Worm (Caenorhabditis elegans): ENCODE data around the gene F43C11.11.

F43C11.11 gene

ce11 chrII:2352546-2352945 lies 11.0 kb downstream of the F43C11.11 start, which contains the start of gene F43C11.10:
F43C11.10 (minus strand) TSS chrII:2352646.
- TF ChIP-seq unc-86 (tag; optimal IDR thresholded peaks at IDR 0.05) = no peak
- TF ChIP-seq fkh-6 (tag; optimal IDR thresholded peaks at IDR 0.05) = no peak
- TF ChIP-seq npax-4 (tag; optimal IDR thresholded peaks at IDR 0.05) = no peak
- no peak for TF ChIP-seq pha-4 (tag; optimal IDR thresholded peaks at IDR 0.05)
- no peak for TF ChIP-seq syd-9 (tag; optimal IDR thresholded peaks at IDR 0.05)
- TF ChIP-seq ceh-48 (tag; optimal IDR thresholded peaks at IDR 0.05) = no peak
- no peak for TF ChIP-seq hlh-15 (tag; optimal IDR thresholded peaks at IDR 0.05)
- no peak for TF ChIP-seq tbx-2 (tag; optimal IDR thresholded peaks at IDR 0.05)

ce11 chrII:2346672-2347071 lies 16.9 kb downstream of the F43C11.11 start, which contains the start of gene F43C11.4:
F43C11.4 (plus strand) TSS chrII:2346972.
- TF ChIP-seq ceh-34 (tag; optimal IDR thresholded peaks at IDR 0.05) (no peak), pqm-1 (tag; optimal IDR thresholded peaks at IDR 0.05) (no peak), ceh-30 (tag; optimal IDR thresholded peaks at IDR 0.05) (no peak)

ce11 chrII:2342004-2342479 lies 21.5 kb downstream of the F43C11.11 start, which contains the start of gene F43C11.6:
F43C11.6 (plus strand) TSS chrII:2342429.
- TF ChIP-seq tbx-7 (tag; optimal IDR thresholded peaks at IDR 0.05) (no peak), pqm-1 (tag; optimal IDR thresholded peaks at IDR 0.05) (no peak), hlh-8 (tag; optimal IDR thresholded peaks at IDR 0.05) (no peak), pha-4 (tag; optimal IDR thresholded peaks at IDR 0.05) (no peak), rnt-1 (tag; optimal IDR thresholded peaks at IDR 0.05) (peak; percentile 28), odd-2 (tag; optimal IDR thresholded peaks at IDR 0.05) (no peak), che-1 (tag; optimal IDR thresholded peaks at IDR 0.05) (no peak), ceh-14 (tag; optimal IDR thresholded peaks at IDR 0.05) (no peak), ceh-48 (tag; optimal IDR thresholded peaks at IDR 0.05) (peak; percentile 20), ceh-31 (tag; optimal IDR thresholded peaks at IDR 0.05) (peak; percentile 12), K02D7.2 (tag; optimal IDR thresholded peaks at IDR 0.05) (no peak)

ce11 chrII:2341515-2341914 lies 22.1 kb downstream of the F43C11.11 start, which contains the start of gene enri-1:
enri-1 (minus strand) TSS chrII:2341615.
- TF ChIP-seq tbx-7 (tag; optimal IDR thresholded peaks at IDR 0.05) = no peak
- TF ChIP-seq ceh-18 (tag; optimal IDR thresholded peaks at IDR 0.05) = no peak
- TF ChIP-seq ceh-22 (tag; optimal IDR thresholded peaks at IDR 0.05) = no peak
- TF ChIP-seq hlh-6 (tag; optimal IDR thresholded peaks at IDR 0.05) = no peak
- no peak for TF ChIP-seq zip-5 (tag; optimal IDR thresholded peaks at IDR 0.05)
- no peak for TF ChIP-seq eyg-1 (tag; optimal IDR thresholded peaks at IDR 0.05)
- TF ChIP-seq sox-4 (tag; optimal IDR thresholded peaks at IDR 0.05) = no peak
- no peak for TF ChIP-seq pax-1 (tag; optimal IDR thresholded peaks at IDR 0.05)
- TF ChIP-seq pag-3 (tag; optimal IDR thresholded peaks at IDR 0.05; ENCODE audit: borderline replicate concordance) = no peak
- TF ChIP-seq elt-2 (tag; optimal IDR thresholded peaks at IDR 0.05) = no peak
- TF ChIP-seq dmd-4 (tag; optimal IDR thresholded peaks at IDR 0.05; ENCODE audit: borderline replicate concordance) = no peak
- TF ChIP-seq hlh-8 (tag; optimal IDR thresholded peaks at IDR 0.05) = no peak
- TF ChIP-seq elt-4 (tag; optimal IDR thresholded peaks at IDR 0.05) = no peak
- TF ChIP-seq nfya-1 (tag; optimal IDR thresholded peaks at IDR 0.05) = no peak
- no peak for TF ChIP-seq che-1 (tag; optimal IDR thresholded peaks at IDR 0.05)
- no peak for TF ChIP-seq T23F11.4 (GFP tag; optimal IDR thresholded peaks at IDR 0.05)
- TF ChIP-seq hlh-13 (GFP tag; optimal IDR thresholded peaks at IDR 0.05) = no peak
- TF ChIP-seq unc-42 (tag; optimal IDR thresholded peaks at IDR 0.05) = no peak

ce11 chrII:2340974-2341373 lies 22.6 kb downstream of the F43C11.11 start:
- TF ChIP-seq rnt-1 (tag; optimal IDR thresholded peaks at IDR 0.05) = peak; percentile 92
- peak; percentile 28 for TF ChIP-seq nfya-1 (tag; optimal IDR thresholded peaks at IDR 0.05)
- TF ChIP-seq hlh-15 (tag; optimal IDR thresholded peaks at IDR 0.05) = no peak
- no peak for TF ChIP-seq fkh-6 (tag; optimal IDR thresholded peaks at IDR 0.05)

All from whole organism, late embryonic.